Worm (Caenorhabditis elegans): ENCODE data around the gene srbc-65.

srbc-65 gene

DNA sequence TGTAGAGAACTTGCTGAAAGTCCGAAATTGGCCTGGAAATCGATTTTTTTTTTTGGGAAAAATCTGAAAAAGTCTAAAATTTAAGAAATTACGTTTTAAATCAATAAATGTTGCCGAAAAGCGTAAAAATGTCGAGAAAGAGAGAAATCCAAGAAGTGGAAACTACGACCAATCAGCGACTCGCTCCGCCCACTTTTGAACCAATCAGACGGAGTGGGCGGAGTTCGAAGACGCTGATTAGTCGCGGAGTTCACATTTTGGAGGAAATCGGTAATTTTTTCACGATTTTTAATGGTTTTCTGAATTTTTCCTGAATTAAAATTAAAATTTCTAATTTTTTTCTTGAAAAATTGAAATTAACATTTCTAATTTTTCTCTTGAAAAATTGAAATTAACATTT lies 11.1 kb upstream of the srbc-65 start:
- TF ChIP-seq R02D3.7 (tag; optimal IDR thresholded peaks at IDR 0.05) (no peak), ztf-4 (tag; optimal IDR thresholded peaks at IDR 0.05) (no peak), F13H6.1 (tag; optimal IDR thresholded peaks at IDR 0.05) (no peak), nhr-12 (tag; optimal IDR thresholded peaks at IDR 0.05) (no peak), alr-1 (tag; optimal IDR thresholded peaks at IDR 0.05) (no peak), nhr-11 (tag; optimal IDR thresholded peaks at IDR 0.05) (no peak), skn-1 (tag; optimal IDR thresholded peaks at IDR 0.05) (no peak), lin-13 (GFP tag; optimal IDR thresholded peaks at IDR 0.05) (no peak), unc-55 (GFP tag; optimal IDR thresholded peaks at IDR 0.05) (no peak), blmp-1 (tag; optimal IDR thresholded peaks at IDR 0.05; ENCODE audit: insufficient read depth) (no peak), snpc-4 (tag; optimal IDR thresholded peaks at IDR 0.05) (no peak), mab-5 (tag; optimal IDR thresholded peaks at IDR 0.05) (no peak), nhr-25 (tag; optimal IDR thresholded peaks at IDR 0.05) (no peak), ZK546.5 (tag; optimal IDR thresholded peaks at IDR 0.05) (no peak), lin-11 (tag; optimal IDR thresholded peaks at IDR 0.05) (no peak), gmeb-1 (tag; optimal IDR thresholded peaks at IDR 0.05) (no peak), C34F6.9 (tag; optimal IDR thresholded peaks at IDR 0.05) (no peak)

DNA sequence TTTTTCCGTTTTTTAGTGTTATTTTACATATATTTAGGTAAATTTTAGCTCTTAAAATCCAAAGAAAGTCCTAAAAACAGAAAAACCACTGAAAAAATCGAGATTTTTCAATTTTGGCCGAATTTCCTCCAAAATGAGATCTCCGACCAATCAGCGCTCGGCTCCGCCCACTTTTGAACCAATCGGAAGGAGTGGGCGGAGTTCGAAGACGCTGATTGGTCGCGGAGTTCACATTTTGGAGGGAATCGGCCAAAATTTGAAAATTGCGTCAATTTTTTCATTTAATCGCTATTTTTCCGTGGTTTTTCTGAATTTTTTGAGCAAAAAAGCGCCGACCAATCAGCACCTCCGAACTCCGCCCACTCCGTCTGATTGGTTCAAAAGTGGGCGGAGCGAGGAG lies 10.1 kb upstream of the srbc-65 start:
- TF ChIP-seq lsy-2 (tag; optimal IDR thresholded peaks at IDR 0.05): no peak
- TF ChIP-seq ama-1 (optimal IDR thresholded peaks at IDR 0.05): no peak
- no peak for TF ChIP-seq ceh-82 (tag; optimal IDR thresholded peaks at IDR 0.05)
- no peak for TF ChIP-seq mab-5 (tag; optimal IDR thresholded peaks at IDR 0.05)
- no peak for TF ChIP-seq ztf-11 (tag; optimal IDR thresholded peaks at IDR 0.05)
- no peak for TF ChIP-seq lin-11 (tag; optimal IDR thresholded peaks at IDR 0.05)
- no peak for TF ChIP-seq nhr-10 (tag; optimal IDR thresholded peaks at IDR 0.05)
- no peak for TF ChIP-seq mdl-1 (tag; optimal IDR thresholded peaks at IDR 0.05)
- no peak for TF ChIP-seq skn-1 (tag; optimal IDR thresholded peaks at IDR 0.05)
- TF ChIP-seq sma-3 (GFP tag; optimal IDR thresholded peaks at IDR 0.05): no peak

DNA sequence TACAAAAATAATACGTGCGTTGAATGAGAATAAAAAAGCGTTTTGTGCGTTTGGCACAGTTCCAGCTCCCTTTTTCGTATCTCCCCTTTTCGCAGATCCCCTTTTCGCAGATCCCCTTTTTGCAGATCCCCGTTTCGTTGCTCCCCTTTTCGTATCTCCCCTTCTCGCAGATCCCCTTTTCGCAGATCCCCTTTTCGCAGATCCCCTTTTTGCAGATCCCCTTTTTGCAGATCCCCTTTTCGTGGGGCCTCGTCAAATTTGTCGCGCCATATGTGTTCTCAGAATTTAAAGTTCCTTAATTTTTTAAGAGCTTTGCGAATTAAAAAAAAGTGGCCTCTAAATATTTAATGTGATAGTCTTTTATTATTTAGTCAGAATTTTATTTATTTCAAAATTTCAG lies 2.1 kb downstream of the srbc-65 start, which contains the start of gene Y32B12B.4:
TSS of gene Y32B12B.4 (plus strand) at position 399 of the 400 bp plus-strand sequence.
- TF ChIP-seq lsy-2 (tag; optimal IDR thresholded peaks at IDR 0.05): no peak
- no peak for TF ChIP-seq blmp-1 (tag; optimal IDR thresholded peaks at IDR 0.05; ENCODE audit: insufficient read depth)
- no peak for TF ChIP-seq peb-1 (tag; optimal IDR thresholded peaks at IDR 0.05)
- no peak for TF ChIP-seq nhr-23 (tag; optimal IDR thresholded peaks at IDR 0.05)
- no peak for TF ChIP-seq nhr-12 (tag; optimal IDR thresholded peaks at IDR 0.05)

DNA sequence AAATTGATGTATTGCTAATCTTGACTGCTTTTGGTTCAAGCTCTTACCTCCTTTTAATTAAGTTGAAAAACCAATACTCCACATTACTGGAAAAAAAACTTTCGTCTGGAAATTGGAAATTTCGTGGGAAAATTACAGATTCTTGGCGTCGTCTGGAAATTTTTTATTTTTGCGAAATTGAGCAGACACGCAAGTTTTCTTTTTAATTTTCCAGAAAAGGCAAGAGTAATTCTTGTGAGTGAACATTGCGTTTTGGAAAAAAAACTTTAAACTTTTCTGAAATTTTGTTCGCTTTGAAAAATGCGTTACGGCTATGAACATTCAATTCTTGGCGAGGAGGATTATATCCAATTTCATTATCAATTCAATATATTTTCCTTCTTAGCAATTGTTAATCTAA lies 14.9 kb downstream of the srbc-65 start, which contains the start of gene sru-45:
TSS of gene sru-45 (plus strand) at position 301 of the 400 bp plus-strand sequence.
- TF ChIP-seq nhr-23 (tag; optimal IDR thresholded peaks at IDR 0.05) (no peak), ama-1 (optimal IDR thresholded peaks at IDR 0.05) (no peak), C34F6.9 (tag; optimal IDR thresholded peaks at IDR 0.05) (no peak), lin-11 (tag; optimal IDR thresholded peaks at IDR 0.05) (no peak), ztf-1 (GFP tag; conservative IDR thresholded peaks at IDR 0.05) (no peak), nhr-10 (tag; optimal IDR thresholded peaks at IDR 0.05) (no peak)

DNA sequence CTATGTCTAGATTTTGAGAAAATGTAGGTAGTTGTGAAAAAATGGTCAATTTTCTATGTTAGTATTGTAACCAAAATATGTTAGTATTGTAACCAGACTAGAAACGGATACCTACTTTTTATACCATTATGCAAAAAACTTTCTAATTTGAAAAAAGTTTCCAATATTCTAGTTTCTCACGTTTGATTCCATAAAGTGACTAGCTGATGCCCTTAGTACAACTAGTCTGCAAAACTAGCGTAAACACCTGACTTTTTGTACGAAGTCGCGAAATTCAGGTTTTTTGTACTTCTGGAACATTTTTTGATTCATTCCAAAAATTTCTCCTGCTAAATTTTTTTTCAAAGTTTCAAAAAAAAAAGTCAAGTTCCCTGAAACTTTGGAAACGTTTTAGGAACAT lies 17.3 kb downstream of the srbc-65 start:
- TF ChIP-seq nhr-6 (tag; optimal IDR thresholded peaks at IDR 0.05): no peak
- no peak for TF ChIP-seq nhr-237 (tag; optimal IDR thresholded peaks at IDR 0.05)
- TF ChIP-seq nhr-11 (tag; optimal IDR thresholded peaks at IDR 0.05): no peak
- TF ChIP-seq mdl-1 (tag; optimal IDR thresholded peaks at IDR 0.05): no peak
- TF ChIP-seq ztf-1 (GFP tag; conservative IDR thresholded peaks at IDR 0.05): no peak
- TF ChIP-seq F13H6.1 (tag; optimal IDR thresholded peaks at IDR 0.05): no peak
- no peak for TF ChIP-seq aly-2 (tag; optimal IDR thresholded peaks at IDR 0.05)

DNA sequence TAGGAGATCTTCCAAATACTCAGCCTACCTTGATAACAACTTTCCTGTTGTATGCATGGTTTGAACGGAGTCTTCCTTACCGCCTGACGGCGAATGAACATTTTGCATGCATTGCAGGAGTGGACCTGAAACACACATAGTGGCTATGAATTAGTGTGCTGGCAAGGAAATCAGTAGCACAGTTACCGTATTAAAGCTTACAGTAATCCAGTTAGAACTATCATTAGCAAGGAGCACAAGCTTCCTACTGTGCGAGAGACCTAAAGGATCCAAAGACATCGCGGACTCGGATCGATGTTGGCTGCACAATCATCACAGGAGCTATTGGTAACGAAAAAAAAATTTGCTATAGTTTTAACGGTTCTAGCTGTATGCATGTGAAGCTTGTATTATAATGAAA lies 19.9 kb downstream of the srbc-65 start, which contains the start of gene nhr-233:
TSS of gene nhr-233 (minus strand) at position 101 of the 400 bp plus-strand sequence.
- TF ChIP-seq egl-27 (tag; optimal IDR thresholded peaks at IDR 0.05): no peak
- no peak for TF ChIP-seq R02D3.7 (tag; optimal IDR thresholded peaks at IDR 0.05)
- TF ChIP-seq nhr-25 (tag; optimal IDR thresholded peaks at IDR 0.05): no peak
- no peak for TF ChIP-seq unc-62 (GFP tag; optimal IDR thresholded peaks at IDR 0.05)
